Worm (Caenorhabditis elegans) whole organism, young adult: ENCODE results near the gene rpn-3.
A peak's percentile ranks its signal among the peaks of the same experiment; 100 is the strongest.

Source experiments
- B0019.2 ChIP-seq: fragments of 200-800 bp; sonication (Bioruptor generic); conservative IDR thresholded peaks from 2 replicates; pipeline ENCODE4 v1.3.6; 2022; ENCODE audit warnings: missing genetic modification reagents, missing genetic modification characterization, missing compliant biosample characterization
- B0035.1 ChIP-seq: sonication (generic microtip); optimal IDR thresholded peaks from 2 replicates; lab custom pipeline; 2016; ENCODE audit warnings: missing genetic modification characterization, mild to moderate bottlenecking, missing compliant biosample characterization, missing genotype, missing genetic modification reagents
- C06A6.2 ChIP-seq: fragments of 200-800 bp; sonication (Bioruptor generic); conservative IDR thresholded peaks from 2 replicates; pipeline ENCODE4 v1.3.6; 2022; ENCODE audit warnings: missing genetic modification characterization, missing compliant biosample characterization
- F10E7.11 ChIP-seq: sonication (generic microtip); optimal IDR thresholded peaks from 2 replicates; lab custom pipeline; 2017; ENCODE audit warnings: mild to moderate bottlenecking, missing genetic modification characterization, moderate library complexity, missing compliant biosample characterization
- F33H1.4 ChIP-seq: fragments of 200-800 bp; sonication (Bioruptor generic); IDR thresholded peaks from 2 replicates; pipeline ENCODE4 v1.3.6; 2022; ENCODE audit warnings: missing genetic modification reagents, missing genetic modification characterization, missing compliant biosample characterization
- F49E8.2 ChIP-seq: sonication (generic microtip); optimal IDR thresholded peaks from 3 replicates; lab custom pipeline; 2017; ENCODE audit warnings: missing genetic modification characterization, mild to moderate bottlenecking, missing compliant biosample characterization, antibody characterized with exemption, moderate library complexity; ENCODE audit not compliant: insufficient read depth
- T07F8.4 ChIP-seq: sonication (generic microtip); optimal IDR thresholded peaks from 2 replicates; lab custom pipeline; 2016; ENCODE audit warnings: mild to moderate bottlenecking, missing genetic modification characterization, moderate library complexity, missing compliant biosample characterization
- Y53F4B.3 ChIP-seq: fragments of 200-800 bp; sonication (Bioruptor generic); IDR thresholded peaks from 2 replicates; pipeline ENCODE4 v1.3.6; 2022; ENCODE audit warnings: missing genetic modification reagents, missing genetic modification characterization, missing compliant biosample characterization
- Y56A3A.18 ChIP-seq: fragments of 200-800 bp; sonication (Bioruptor generic); IDR thresholded peaks from 2 replicates; pipeline ENCODE4 v1.3.6; 2022; ENCODE audit warnings: missing genetic modification reagents, missing genetic modification characterization, missing compliant biosample characterization
- ama-1 ChIP-seq, 3 experiments: fragments of 150-350 bp in 1 of 3; sonication (generic microtip) in 2 of 3; optimal IDR thresholded peaks; 2 replicates each; lab custom pipeline; 2014 to 2018; ENCODE audit warnings: missing biosample characterization in 2 of 3, missing genetic modification characterization in 2 of 3, missing genetic modification reagents in 2 of 3
- aptf-3 ChIP-seq: fragments of 200-800 bp; sonication (Bioruptor generic); IDR thresholded peaks from 2 replicates; pipeline ENCODE4 v1.3.6; 2022; ENCODE audit warnings: missing genetic modification characterization, missing compliant biosample characterization
- attf-5 ChIP-seq: fragments of 200-800 bp; sonication (Bioruptor generic); optimal IDR thresholded peaks from 2 replicates; lab custom pipeline; 2018; ENCODE audit warnings: mild to moderate bottlenecking, missing genetic modification characterization, missing compliant biosample characterization
- bed-2 ChIP-seq: fragments of 200-800 bp; sonication (Bioruptor generic); IDR thresholded peaks from 2 replicates; pipeline ENCODE4 v1.3.6; 2022; ENCODE audit warnings: missing genetic modification reagents, missing genetic modification characterization, missing compliant biosample characterization
- cebp-2 ChIP-seq: fragments of 200-800 bp; sonication (Bioruptor generic); IDR thresholded peaks from 2 replicates; pipeline ENCODE4 v1.3.6; 2022; ENCODE audit warnings: missing genetic modification characterization, missing compliant biosample characterization
- ceh-91 ChIP-seq: fragments of 200-800 bp; sonication (Bioruptor generic); IDR thresholded peaks from 2 replicates; pipeline ENCODE4 v1.3.6; 2022; ENCODE audit warnings: missing genetic modification reagents, missing genetic modification characterization, missing compliant biosample characterization
- die-1 ChIP-seq: sonication (generic microtip); optimal IDR thresholded peaks from 2 replicates; lab custom pipeline; 2016; ENCODE audit warnings: missing genotype, mild to moderate bottlenecking, missing genetic modification characterization, missing compliant biosample characterization
- dpl-1 ChIP-seq: fragments of 150-350 bp; optimal IDR thresholded peaks from 2 replicates; lab custom pipeline; 2014; ENCODE audit warnings: missing biosample characterization, missing genetic modification reagents, missing genetic modification characterization
- egl-18 ChIP-seq: fragments of 200-800 bp; sonication (Bioruptor generic); IDR thresholded peaks from 2 replicates; pipeline ENCODE4 v1.3.6; 2022; ENCODE audit warnings: missing genetic modification reagents, missing genetic modification characterization, missing compliant biosample characterization
- ekl-4 ChIP-seq: fragments of 200-800 bp; sonication (Bioruptor generic); IDR thresholded peaks from 2 replicates; pipeline ENCODE4 v1.3.6; 2022; ENCODE audit warnings: missing genetic modification reagents, missing genetic modification characterization, missing compliant biosample characterization
- ets-4 ChIP-seq: fragments of 200-800 bp; sonication (Bioruptor generic); optimal IDR thresholded peaks from 2 replicates; lab custom pipeline; 2018; ENCODE audit warnings: mild to moderate bottlenecking, missing genetic modification characterization, missing compliant biosample characterization
- hlh-12 ChIP-seq: sonication (generic microtip); optimal IDR thresholded peaks from 2 replicates; lab custom pipeline; 2016; ENCODE audit warnings: missing genetic modification characterization, missing compliant biosample characterization
- hlh-26 ChIP-seq: fragments of 200-800 bp; sonication (Bioruptor generic); conservative IDR thresholded peaks from 2 replicates; pipeline ENCODE4 v1.3.6; 2022; ENCODE audit warnings: missing genetic modification reagents, missing genetic modification characterization, missing compliant biosample characterization
- hmg-1.2 ChIP-seq: fragments of 200-800 bp; sonication (Bioruptor generic); IDR thresholded peaks from 2 replicates; pipeline ENCODE4 v1.3.6; 2022; ENCODE audit warnings: missing genetic modification reagents, missing genetic modification characterization, missing compliant biosample characterization
- hrde-1 ChIP-seq: sonication (generic microtip); optimal IDR thresholded peaks from 2 replicates; lab custom pipeline; 2016; ENCODE audit warnings: missing genetic modification characterization, mild to moderate bottlenecking, missing compliant biosample characterization, moderate library complexity, missing genotype, missing genetic modification reagents, borderline replicate concordance
- hsf-1 ChIP-seq: fragments of 200-800 bp; sonication (Bioruptor generic); IDR thresholded peaks from 2 replicates; pipeline ENCODE4 v1.3.6; 2022; ENCODE audit warnings: missing genetic modification reagents, missing genetic modification characterization, missing compliant biosample characterization
- lag-1 ChIP-seq: fragments of 200-800 bp; sonication (Bioruptor generic); IDR thresholded peaks from 2 replicates; pipeline ENCODE4 v1.3.6; 2022; ENCODE audit warnings: missing genetic modification reagents, missing genetic modification characterization, missing compliant biosample characterization
- let-607 ChIP-seq, 2 experiments: fragments of 200-800 bp in 1 of 2; sonication (Bioruptor generic) in 1 of 2; sonication (generic microtip) in 1 of 2; optimal IDR thresholded peaks; 2 replicates each; lab custom pipeline; 2016 to 2018; ENCODE audit warnings: mild to moderate bottlenecking in 2 of 2, missing compliant biosample characterization in 2 of 2, missing genetic modification characterization in 2 of 2, moderate library complexity in 2 of 2, missing genotype in 1 of 2
- lin-40 ChIP-seq: sonication (generic microtip); optimal IDR thresholded peaks from 2 replicates; lab custom pipeline; 2016; ENCODE audit warnings: missing genetic modification characterization, mild to moderate bottlenecking, missing compliant biosample characterization, missing genotype, missing genetic modification reagents
- madf-6 ChIP-seq: fragments of 200-800 bp; sonication (Bioruptor generic); IDR thresholded peaks from 2 replicates; pipeline ENCODE4 v1.3.6; 2022; ENCODE audit warnings: missing genetic modification reagents, missing genetic modification characterization, missing compliant biosample characterization
- madf-8 ChIP-seq: fragments of 200-800 bp; sonication (Bioruptor generic); conservative IDR thresholded peaks from 2 replicates; pipeline ENCODE4 v1.3.6; 2022; ENCODE audit warnings: missing genetic modification reagents, missing genetic modification characterization, missing compliant biosample characterization
- mcd-1 ChIP-seq: fragments of 200-800 bp; sonication (Bioruptor generic); IDR thresholded peaks from 2 replicates; pipeline ENCODE4 v1.3.6; 2022; ENCODE audit warnings: missing genetic modification reagents, missing genetic modification characterization, missing compliant biosample characterization
- mel-28 ChIP-seq: sonication (generic microtip); optimal IDR thresholded peaks from 2 replicates; lab custom pipeline; 2016; ENCODE audit warnings: borderline replicate concordance, mild to moderate bottlenecking, missing genetic modification characterization, missing compliant biosample characterization
- nfya-1 ChIP-seq: sonication (generic microtip); optimal IDR thresholded peaks from 2 replicates; lab custom pipeline; 2017; ENCODE audit warnings: antibody characterized with exemption, missing compliant biosample characterization, missing genetic modification characterization, borderline replicate concordance; ENCODE audit not compliant: insufficient read depth
- nhr-179 ChIP-seq: sonication (generic microtip); optimal IDR thresholded peaks from 2 replicates; lab custom pipeline; 2016; ENCODE audit warnings: mild to moderate bottlenecking, missing genetic modification characterization, missing compliant biosample characterization
- nhr-80 ChIP-seq: sonication (generic microtip); optimal IDR thresholded peaks from 2 replicates; lab custom pipeline; 2016; ENCODE audit warnings: missing genetic modification characterization, missing compliant biosample characterization
- nhr-90 ChIP-seq: sonication (generic microtip); optimal IDR thresholded peaks from 2 replicates; lab custom pipeline; 2016; ENCODE audit warnings: missing genotype, mild to moderate bottlenecking, missing genetic modification characterization, missing compliant biosample characterization
- pbrm-1 ChIP-seq: fragments of 200-800 bp; sonication (Bioruptor generic); IDR thresholded peaks from 2 replicates; pipeline ENCODE4 v1.3.6; 2022; ENCODE audit warnings: missing genetic modification reagents, missing genetic modification characterization, missing compliant biosample characterization
- pha-4 ChIP-seq: fragments of 150-350 bp; sonication (generic microtip); optimal IDR thresholded peaks from 2 replicates; lab custom pipeline; 2014; ENCODE audit warnings: missing biosample characterization, missing genetic modification reagents, missing genetic modification characterization
- rcor-1 ChIP-seq: fragments of 200-800 bp; sonication (Bioruptor generic); IDR thresholded peaks from 2 replicates; pipeline ENCODE4 v1.3.6; 2022; ENCODE audit warnings: missing genetic modification reagents, missing genetic modification characterization, missing compliant biosample characterization
- somi-1 ChIP-seq: fragments of 200-800 bp; sonication (Bioruptor generic); optimal IDR thresholded peaks from 2 replicates; lab custom pipeline; 2018; ENCODE audit warnings: mild to moderate bottlenecking, missing genetic modification characterization, missing compliant biosample characterization
- sptf-2 ChIP-seq: fragments of 200-800 bp; sonication (Bioruptor generic); optimal IDR thresholded peaks from 2 replicates; lab custom pipeline; 2018; ENCODE audit warnings: mild to moderate bottlenecking, missing genetic modification characterization, missing compliant biosample characterization
- xnd-1 ChIP-seq: sonication (generic microtip); optimal IDR thresholded peaks from 2 replicates; lab custom pipeline; 2016; ENCODE audit warnings: missing genotype, missing genetic modification reagents, missing genetic modification characterization, missing compliant biosample characterization
- ztf-22 ChIP-seq: fragments of 200-800 bp; sonication (Bioruptor generic); optimal IDR thresholded peaks from 2 replicates; lab custom pipeline; 2018; ENCODE audit warnings: mild to moderate bottlenecking, missing genetic modification characterization, moderate library complexity, missing compliant biosample characterization
- ztf-25 ChIP-seq: fragments of 200-800 bp; sonication (Bioruptor generic); IDR thresholded peaks from 2 replicates; pipeline ENCODE4 v1.3.6; 2022; ENCODE audit warnings: missing genetic modification reagents, missing genetic modification characterization, missing compliant biosample characterization
- ztf-3 ChIP-seq: fragments of 200-800 bp; sonication (Bioruptor generic); optimal IDR thresholded peaks from 2 replicates; lab custom pipeline; 2018; ENCODE audit warnings: mild to moderate bottlenecking, missing genetic modification characterization, missing compliant biosample characterization

rpn-3 gene

ce11 chrIII:8442420-8442819 is 4.7 kb upstream of the rpn-3 start:
- peak; percentile 90 for TF ChIP-seq hsf-1 (GFP tag; lab: Robert Waterston, UW)

- TF ChIP-seq ztf-22 (GFP tag; lab: Kevin White, UChicago) (peak; percentile 59), ama-1 (optimal IDR thresholded peaks at IDR 0.05; lab: Kevin White, UChicago) (peak; percentile 87), ama-1 (GFP tag; optimal IDR thresholded peaks at IDR 0.05; lab: Kevin White, UChicago) (peak; percentile 72 to 82), ets-4 (GFP tag; lab: Kevin White, UChicago) (peak; percentile 64), madf-8 (GFP tag; lab: Robert Waterston, UW) (no peak), lag-1 (GFP tag; lab: Robert Waterston, UW) (0 out of 2 replicates have a peak, but pooled peaks have one; percentile 8), C06A6.2 (GFP tag; lab: Robert Waterston, UW) (0 out of 2 replicates have a peak, but pooled peaks have one; percentile 14), madf-6 (GFP tag; lab: Robert Waterston, UW) (peak; percentile 64), nhr-80 (peak; percentile 44), pbrm-1 (GFP tag; lab: Robert Waterston, UW) (peak; percentile 85), hlh-12 (tag; lab: Kevin White, UChicago) (no peak), hlh-26 (GFP tag; lab: Robert Waterston, UW) (no peak), ztf-25 (GFP tag; lab: Robert Waterston, UW) (no peak), F33H1.4 (no peak), nhr-179 (tag; lab: Kevin White, UChicago) (no peak), sptf-2 (GFP tag; lab: Kevin White, UChicago) (no peak), rcor-1 (no peak), die-1 (no peak), B0035.1 (tag; lab: Kevin White, UChicago) (no peak), let-607 (tag; optimal IDR thresholded peaks at IDR 0.05; lab: Kevin White, UChicago) (peak; percentile 91 to 94), T07F8.4 (tag; lab: Kevin White, UChicago) (peak; percentile 58), hsf-1 (GFP tag; lab: Robert Waterston, UW) (peak; percentile 83), ekl-4 (GFP tag; lab: Robert Waterston, UW) (peak; percentile 88), hmg-1.2 (GFP tag; lab: Robert Waterston, UW) (peak; percentile 46), nfya-1 (no peak), F10E7.11 (peak; percentile 83), Y53F4B.3 (GFP tag; lab: Robert Waterston, UW) (no peak), ceh-91 (GFP tag; lab: Robert Waterston, UW) (no peak), Y56A3A.18 (peak; percentile 91), mcd-1 (GFP tag; lab: Robert Waterston, UW) (peak; percentile 57; the same call in 1 of the 2 replicates), lin-40 (tag; lab: Kevin White, UChicago) (peak; percentile 36), somi-1 (GFP tag; lab: Kevin White, UChicago) (peak; percentile 40), mel-28 (tag; lab: Kevin White, UChicago) (no peak), bed-2 (GFP tag; lab: Robert Waterston, UW) (no peak), aptf-3 (GFP tag; lab: Robert Waterston, UW) (no peak), xnd-1 (no peak), egl-18 (GFP tag; lab: Robert Waterston, UW) (0 out of 2 replicates have a peak, but pooled peaks have one; percentile 38), ztf-3 (peak; percentile 57), attf-5 (GFP tag; lab: Kevin White, UChicago) (peak; percentile 86), B0019.2 (GFP tag; lab: Robert Waterston, UW) (no peak), pha-4 (no peak), hrde-1 (tag; lab: Kevin White, UChicago) (no peak), cebp-2 (GFP tag; lab: Robert Waterston, UW) (no peak; the same call in 1 of the 2 replicates), F49E8.2 (tag; lab: Kevin White, UChicago) (no peak), nhr-90 (no peak), dpl-1 (no peak)
Measured at ce11 chrIII:8443557-8444131, 3.5 kb upstream of the rpn-3 start, which contains the start of gene ufbp-1. TSS of gene ufbp-1 (minus strand) at chrIII:8443607.
